Fruit fly (Drosophila melanogaster) whole organism, wandering third instar larva: Measurements from ENCODE around the gene ZnT33D.

Source experiments
- Abd-B ChIP-seq: fragments of >200 bp; optimal IDR thresholded peaks from 2 replicates; lab custom pipeline; 2017; ENCODE audit warnings: missing biosample characterization, missing genetic modification characterization
- Dfd ChIP-seq: fragments of >200 bp; optimal IDR thresholded peaks from 2 replicates; lab custom pipeline; 2017; ENCODE audit warnings: missing biosample characterization, missing genetic modification characterization
- Hr78 ChIP-seq: fragments of >200 bp; optimal IDR thresholded peaks from 2 replicates; lab custom pipeline; 2017; ENCODE audit warnings: missing biosample characterization, missing genetic modification characterization
- N ChIP-seq: fragments of >200 bp; optimal IDR thresholded peaks from 2 replicates; lab custom pipeline; 2018; ENCODE audit warnings: missing biosample characterization, missing external identifiers, missing genetic modification characterization
- Rel ChIP-seq, 2 experiments: fragments of 200-800 bp; sonication (Bioruptor generic) in 1 of 2; optimal IDR thresholded peaks; 2 replicates in 1 of 2; 3 replicates in 1 of 2; lab custom pipeline; 2016 to 2019; ENCODE audit warnings: mild to moderate bottlenecking in 2 of 2, missing biosample characterization in 2 of 2, missing genetic modification characterization in 2 of 2, moderate library complexity in 1 of 2
- br ChIP-seq: fragments of 200-800 bp; sonication (Bioruptor generic); optimal IDR thresholded peaks from 2 replicates; lab custom pipeline; 2016; ENCODE audit warnings: missing biosample characterization, missing genetic modification characterization
- dmrt93B ChIP-seq: fragments of 200-800 bp; sonication (Bioruptor generic); optimal IDR thresholded peaks from 2 replicates; lab custom pipeline; 2018; ENCODE audit warnings: missing biosample characterization, mild to moderate bottlenecking, missing genetic modification characterization
- ey ChIP-seq: fragments of 200-800 bp; sonication (Bioruptor generic); optimal IDR thresholded peaks from 2 replicates; lab custom pipeline; 2016; ENCODE audit warnings: missing biosample characterization, missing genetic modification characterization
- lola ChIP-seq: fragments of >200 bp; optimal IDR thresholded peaks from 2 replicates; lab custom pipeline; 2017; ENCODE audit warnings: missing biosample characterization, missing genetic modification characterization
- pan ChIP-seq: fragments of >200 bp; optimal IDR thresholded peaks from 2 replicates; lab custom pipeline; 2017
- psq ChIP-seq: fragments of 200-800 bp; sonication (Bioruptor generic); optimal IDR thresholded peaks from 3 replicates; lab custom pipeline; 2017; ENCODE audit warnings: missing biosample characterization, mild to moderate bottlenecking, missing genetic modification characterization, moderate library complexity
- sv ChIP-seq: fragments of 200-800 bp; sonication (Bioruptor generic); optimal IDR thresholded peaks from 3 replicates; lab custom pipeline; 2016; ENCODE audit warnings: missing biosample characterization, missing genetic modification characterization
- usp ChIP-seq: fragments of >200 bp; optimal IDR thresholded peaks from 2 replicates; lab custom pipeline; 2017; ENCODE audit warnings: missing biosample characterization, missing genetic modification characterization

DNA sequence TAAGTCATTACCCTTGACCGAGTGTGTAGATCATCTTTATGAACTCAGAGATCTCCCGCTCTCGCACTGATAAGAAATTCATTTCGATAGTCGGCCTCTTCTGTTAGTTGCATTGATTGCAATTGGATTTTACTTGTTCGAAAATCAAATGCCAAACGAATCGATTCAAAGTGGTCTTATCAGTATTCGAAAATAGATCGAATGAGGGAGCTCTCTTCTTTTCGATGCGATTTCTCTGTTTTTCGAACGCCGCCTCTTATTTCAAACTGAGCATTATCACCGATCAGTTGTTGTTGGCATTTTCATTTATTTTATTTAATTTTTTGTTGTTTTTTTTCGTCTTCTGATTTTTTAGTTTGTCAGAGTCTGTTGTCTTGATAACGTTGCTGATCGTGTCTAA lies 36.9 kb downstream of the ZnT33D start:
- no peak for TF ChIP-seq sv
- no peak for TF ChIP-seq br (GFP tag; lab: Kevin White, UChicago)
- TF ChIP-seq pan (lab: Kevin White, UChicago): no peak
- no peak for TF ChIP-seq N
- no peak for TF ChIP-seq Hr78 (GFP tag; lab: Kevin White, UChicago)
- no peak for TF ChIP-seq lola (GFP tag; lab: Kevin White, UChicago)
- no peak for TF ChIP-seq psq (GFP tag; lab: Kevin White, UChicago)
- TF ChIP-seq usp (GFP tag; lab: Kevin White, UChicago): no peak
- no peak for TF ChIP-seq Dfd (GFP tag; lab: Kevin White, UChicago)
- TF ChIP-seq ey: no peak
- TF ChIP-seq Rel (GFP tag; optimal IDR thresholded peaks at IDR 0.05; lab: Kevin White, UChicago): no peak
- TF ChIP-seq Rel (tag; optimal IDR thresholded peaks at IDR 0.05; lab: Kevin White, UChicago): no peak
- no peak for TF ChIP-seq dmrt93B (GFP tag; lab: Kevin White, UChicago)
- TF ChIP-seq Abd-B (GFP tag; lab: Kevin White, UChicago): no peak
